Fruit fly (Drosophila melanogaster) whole organism, embryonic: ENCODE data around the gene CG7149.

Experiments used
- Ada2b ChIP-seq: fragments of 200-800 bp; sonication (Bioruptor generic); IDR thresholded peaks from 2 replicates; pipeline ENCODE4 v1.3.6; 2022; ENCODE audit warnings: missing biosample characterization, missing genetic modification characterization
- Bgb ChIP-seq: fragments of 200-800 bp; sonication (Bioruptor generic); IDR thresholded peaks from 2 replicates; pipeline ENCODE4 v1.3.6; 2022; ENCODE audit warnings: missing biosample characterization, missing genetic modification characterization; ENCODE audit not compliant: partially characterized antibody
- CG11456 ChIP-seq: fragments of 200-800 bp; sonication (Bioruptor generic); IDR thresholded peaks from 3 replicates; pipeline ENCODE4 v1.3.6; 2022; ENCODE audit warnings: missing biosample characterization, missing genetic modification characterization
- CG12391 ChIP-seq: fragments of 200-800 bp; sonication (Bioruptor generic); optimal IDR thresholded peaks from 3 replicates; lab custom pipeline; 2018; ENCODE audit warnings: missing biosample characterization, mild to moderate bottlenecking, missing genetic modification characterization, moderate library complexity
- CG13775 ChIP-seq: fragments of 200-800 bp; sonication (Bioruptor generic); optimal IDR thresholded peaks from 3 replicates; lab custom pipeline; 2017; ENCODE audit warnings: missing biosample characterization, mild to moderate bottlenecking, missing genetic modification characterization
- CG14050 ChIP-seq: fragments of 200-800 bp; sonication (Bioruptor generic); IDR thresholded peaks from 3 replicates; pipeline ENCODE4 v1.3.6; 2022; ENCODE audit warnings: missing biosample characterization, missing genetic modification characterization
- CG15073 ChIP-seq: fragments of 200-800 bp; sonication (Bioruptor generic); optimal IDR thresholded peaks from 2 replicates; lab custom pipeline; 2016; ENCODE audit warnings: missing biosample characterization, missing genetic modification characterization
- CG16863 ChIP-seq: fragments of 200-800 bp; sonication (Bioruptor generic); optimal IDR thresholded peaks from 3 replicates; lab custom pipeline; 2016; ENCODE audit warnings: missing biosample characterization, missing genetic modification characterization
- CG17912 ChIP-seq: fragments of 200-800 bp; sonication (Bioruptor generic); optimal IDR thresholded peaks from 2 replicates; lab custom pipeline; 2018; ENCODE audit warnings: missing biosample characterization, mild to moderate bottlenecking, missing genetic modification characterization
- CG18476 ChIP-seq: fragments of 200-800 bp; sonication (Bioruptor generic); optimal IDR thresholded peaks from 2 replicates; lab custom pipeline; 2016; ENCODE audit warnings: missing biosample characterization, mild to moderate bottlenecking, missing genetic modification characterization
- CG4424 ChIP-seq: fragments of 200-800 bp; sonication (Bioruptor generic); optimal IDR thresholded peaks from 3 replicates; lab custom pipeline; 2016; ENCODE audit warnings: missing biosample characterization, missing genetic modification characterization
- CG4820 ChIP-seq: fragments of 200-800 bp; sonication (Bioruptor generic); optimal IDR thresholded peaks from 3 replicates; lab custom pipeline; 2016; ENCODE audit warnings: missing biosample characterization, missing genetic modification characterization
- CG6791 ChIP-seq: fragments of 200-800 bp; sonication (Bioruptor generic); IDR thresholded peaks from 3 replicates; pipeline ENCODE4 v1.3.6; 2022; ENCODE audit warnings: missing biosample characterization, missing genetic modification characterization; ENCODE audit not compliant: partially characterized antibody
- CG8281 ChIP-seq: fragments of 200-800 bp; sonication (Bioruptor generic); optimal IDR thresholded peaks from 2 replicates; lab custom pipeline; 2018; ENCODE audit warnings: missing biosample characterization, mild to moderate bottlenecking, missing genetic modification characterization, moderate library complexity
- CG8478 ChIP-seq: fragments of >200 bp; optimal IDR thresholded peaks from 2 replicates; lab custom pipeline; 2018
- CG9609 ChIP-seq: fragments of 200-800 bp; sonication (Bioruptor generic); optimal IDR thresholded peaks from 3 replicates; lab custom pipeline; 2016; ENCODE audit warnings: missing biosample characterization, missing genetic modification characterization
- D19A ChIP-seq: fragments of 200-800 bp; optimal IDR thresholded peaks from 3 replicates; lab custom pipeline; 2019; ENCODE audit warnings: missing biosample characterization, mild to moderate bottlenecking, missing genetic modification characterization, moderate library complexity
- Deaf1 ChIP-seq: fragments of 200-800 bp; optimal IDR thresholded peaks from 3 replicates; lab custom pipeline; 2019; ENCODE audit warnings: missing biosample characterization, mild to moderate bottlenecking, missing genetic modification characterization, moderate library complexity
- Dll ChIP-seq: fragments of 200-800 bp; sonication (Bioruptor generic); IDR thresholded peaks from 4 replicates; pipeline ENCODE4 v1.3.6; 2022; ENCODE audit warnings: missing biosample characterization, missing genetic modification characterization; ENCODE audit not compliant: partially characterized antibody
- Doc2 ChIP-seq: fragments of 200-800 bp; sonication (Bioruptor generic); IDR thresholded peaks from 2 replicates; pipeline ENCODE4 v1.3.6; 2022; ENCODE audit warnings: missing biosample characterization, missing genetic modification characterization
- Dref ChIP-seq: fragments of 200-800 bp; sonication (Bioruptor generic); IDR thresholded peaks from 2 replicates; pipeline ENCODE4 v1.3.6; 2022; ENCODE audit warnings: missing biosample characterization, missing genetic modification characterization
- Eip74EF ChIP-seq, 2 experiments: fragments of 200-800 bp in 1 of 2; fragments of >200 bp in 1 of 2; sonication (Bioruptor generic) in 1 of 2; optimal IDR thresholded peaks; 2 replicates each; lab custom pipeline; 2017 to 2019; ENCODE audit warnings: missing biosample characterization in 2 of 2, missing genetic modification characterization in 2 of 2, mild to moderate bottlenecking in 1 of 2, moderate library complexity in 1 of 2
- HHEX ChIP-seq: fragments of 200-800 bp; sonication (Bioruptor generic); optimal IDR thresholded peaks from 3 replicates; lab custom pipeline; 2017; ENCODE audit warnings: missing biosample characterization, mild to moderate bottlenecking, missing genetic modification characterization, missing genetic modification reagents
- MESR4 ChIP-seq: fragments of 200-800 bp; sonication (Bioruptor generic); optimal IDR thresholded peaks from 2 replicates; lab custom pipeline; 2018; ENCODE audit warnings: missing biosample characterization, mild to moderate bottlenecking, missing genetic modification characterization, moderate library complexity
- Neu2 ChIP-seq: fragments of 200-800 bp; sonication (Bioruptor generic); optimal IDR thresholded peaks from 3 replicates; lab custom pipeline; 2016; ENCODE audit warnings: missing biosample characterization, missing genetic modification characterization, borderline replicate concordance
- Tbp ChIP-seq: fragments of >200 bp; optimal IDR thresholded peaks from 2 replicates; lab custom pipeline; 2018; ENCODE audit warnings: missing biosample characterization, missing genetic modification characterization
- bcd ChIP-seq: fragments of 200-800 bp; sonication (Bioruptor generic); optimal IDR thresholded peaks from 2 replicates; lab custom pipeline; 2017; ENCODE audit warnings: missing biosample characterization, mild to moderate bottlenecking, missing genetic modification characterization
- bsh ChIP-seq, 2 experiments: fragments of 200-800 bp; sonication (Bioruptor generic); optimal IDR thresholded peaks; 2 replicates each; lab custom pipeline; 2017 to 2018; ENCODE audit warnings: mild to moderate bottlenecking in 2 of 2, missing biosample characterization in 2 of 2, missing genetic modification characterization in 2 of 2, moderate library complexity in 1 of 2
- chn ChIP-seq: fragments of 200-800 bp; sonication (Bioruptor generic); optimal IDR thresholded peaks from 2 replicates; lab custom pipeline; 2016; ENCODE audit warnings: missing biosample characterization, missing genetic modification characterization
- da ChIP-seq: fragments of 200-800 bp; sonication (Bioruptor generic); optimal IDR thresholded peaks from 2 replicates; lab custom pipeline; 2016; ENCODE audit warnings: missing biosample characterization, missing genetic modification characterization
- gfzf ChIP-seq: fragments of 200-800 bp; sonication (Bioruptor generic); optimal IDR thresholded peaks from 2 replicates; lab custom pipeline; 2016; ENCODE audit warnings: missing biosample characterization, mild to moderate bottlenecking, missing genetic modification characterization, moderate library complexity
- inv ChIP-seq: fragments of 200-800 bp; sonication (Bioruptor generic); IDR thresholded peaks from 2 replicates; pipeline ENCODE4 v1.3.6; 2022; ENCODE audit warnings: missing biosample characterization, missing genetic modification characterization; ENCODE audit not compliant: partially characterized antibody
- kah ChIP-seq: fragments of 200-800 bp; sonication (Bioruptor generic); optimal IDR thresholded peaks from 2 replicates; lab custom pipeline; 2018; ENCODE audit warnings: missing biosample characterization, mild to moderate bottlenecking, missing genetic modification characterization
- lab ChIP-seq: fragments of 200-800 bp; sonication (Bioruptor generic); optimal IDR thresholded peaks from 3 replicates; lab custom pipeline; 2017; ENCODE audit warnings: missing biosample characterization, missing genetic modification characterization, mild to moderate bottlenecking, moderate library complexity, missing genetic modification reagents
- lola ChIP-seq, 3 experiments: fragments of >200 bp in 2 of 3; fragments of 200-800 bp in 1 of 3; sonication (Bioruptor generic) in 1 of 3; optimal IDR thresholded peaks; 2 replicates each; lab custom pipeline; 2017 to 2019; ENCODE audit warnings: missing biosample characterization in 3 of 3, missing genetic modification characterization in 3 of 3, mild to moderate bottlenecking in 1 of 3, moderate library complexity in 1 of 3
- lov ChIP-seq, 2 experiments: fragments of 200-800 bp in 1 of 2; fragments of >200 bp in 1 of 2; sonication (Bioruptor generic) in 1 of 2; IDR thresholded peaks in 1 of 2; optimal IDR thresholded peaks in 1 of 2; 2 replicates in 1 of 2; 3 replicates in 1 of 2; pipeline versions ENCODE4 v1.3.6 to Lab custom; 2017 to 2022; ENCODE audit warnings: missing biosample characterization in 1 of 2, missing genetic modification characterization in 1 of 2
- nom ChIP-seq: fragments of 200-800 bp; sonication (Bioruptor generic); optimal IDR thresholded peaks from 2 replicates; lab custom pipeline; 2017; ENCODE audit warnings: missing biosample characterization, missing genetic modification characterization, mild to moderate bottlenecking, moderate library complexity, missing genetic modification reagents
- oc ChIP-seq: fragments of 200-800 bp; sonication (Bioruptor generic); optimal IDR thresholded peaks from 2 replicates; lab custom pipeline; 2018; ENCODE audit warnings: missing biosample characterization, mild to moderate bottlenecking, missing genetic modification characterization, moderate library complexity
- org-1 ChIP-seq: fragments of 200-800 bp; sonication (Bioruptor generic); optimal IDR thresholded peaks from 2 replicates; lab custom pipeline; 2017; ENCODE audit warnings: missing biosample characterization, missing genetic modification characterization
- pfk ChIP-seq: fragments of 200-800 bp; sonication (Bioruptor generic); optimal IDR thresholded peaks from 2 replicates; lab custom pipeline; 2018; ENCODE audit warnings: missing biosample characterization, mild to moderate bottlenecking, missing genetic modification characterization, moderate library complexity
- pho ChIP-seq: fragments of 200-800 bp; sonication (Bioruptor generic); optimal IDR thresholded peaks from 2 replicates; lab custom pipeline; 2016; ENCODE audit warnings: missing biosample characterization, missing genetic modification characterization
- sens ChIP-seq: fragments of 200-800 bp; sonication (Bioruptor generic); peaks from one replicate; lab custom pipeline; 2016; ENCODE audit warnings: missing biosample characterization, missing genetic modification characterization
- slp2 ChIP-seq: fragments of 200-800 bp; sonication (Bioruptor generic); optimal IDR thresholded peaks from 2 replicates; lab custom pipeline; 2016; ENCODE audit warnings: missing biosample characterization, missing genetic modification characterization
- tin ChIP-seq: fragments of 200-800 bp; sonication (Bioruptor generic); optimal IDR thresholded peaks from 3 replicates; lab custom pipeline; 2016; ENCODE audit warnings: missing biosample characterization, missing genetic modification characterization
- wdn ChIP-seq: fragments of 200-800 bp; sonication (Bioruptor generic); IDR thresholded peaks from 2 replicates; pipeline ENCODE4 v1.3.6; 2022; ENCODE audit warnings: missing biosample characterization, missing genetic modification characterization
- zf30C ChIP-seq: fragments of 200-800 bp; sonication (Bioruptor generic); optimal IDR thresholded peaks from 3 replicates; lab custom pipeline; 2018; ENCODE audit warnings: missing biosample characterization, mild to moderate bottlenecking, missing genetic modification characterization

Gene CG7149

DNA sequence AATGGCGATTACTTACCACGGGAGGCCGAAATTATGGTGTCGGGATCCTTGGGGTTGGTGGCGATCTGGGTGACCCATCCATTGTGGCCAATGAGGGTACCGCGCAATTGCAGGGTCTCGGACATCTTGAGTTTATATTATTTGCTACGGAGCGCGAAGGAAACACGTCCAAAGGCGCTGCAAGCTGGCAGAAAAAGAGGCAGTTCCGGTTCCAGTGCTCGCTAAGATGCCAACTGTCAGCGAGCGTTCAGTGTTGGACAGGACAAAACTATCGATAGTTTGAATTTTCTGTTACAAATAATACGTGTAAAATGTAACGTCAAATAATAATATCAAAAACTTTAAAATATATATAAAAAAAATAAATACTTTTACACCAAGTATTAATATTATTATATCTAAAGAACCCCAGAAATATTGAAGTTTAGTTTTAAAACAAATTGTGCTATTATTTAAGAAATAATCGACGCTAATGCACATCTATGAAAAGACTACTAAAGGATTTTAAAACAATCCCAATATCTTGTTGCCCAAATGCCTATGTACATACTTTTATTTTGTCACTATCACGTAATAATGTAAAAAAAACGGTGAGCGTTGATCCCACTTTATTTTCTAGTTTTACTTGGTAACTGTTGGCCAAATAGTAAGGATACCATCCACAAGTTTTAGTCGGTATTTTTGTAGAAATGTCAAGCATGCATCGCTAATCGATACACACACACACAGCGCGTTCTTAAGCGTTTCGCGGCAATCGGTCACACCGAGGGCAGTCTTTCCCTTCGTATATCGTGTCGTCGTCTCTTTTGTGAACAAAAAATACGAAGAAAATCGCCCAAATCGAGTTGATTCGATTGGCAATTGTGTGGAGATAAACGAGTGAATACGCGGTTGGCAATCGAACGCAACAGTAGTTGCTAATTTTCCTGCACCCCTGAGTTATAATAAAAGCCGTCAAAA lies 37.0 kb upstream of the CG7149 start, which contains the start of the genes Rack1 and mts:
Gene Rack1, minus strand, starts transcription at position 271 of the 960 bp plus-strand sequence.
Gene mts, plus strand, starts transcription at position 606 of the 960 bp plus-strand sequence.
- TF ChIP-seq pfk (GFP tag; lab: Kevin White, UChicago), result peak; percentile 80
- TF ChIP-seq sens (GFP tag; lab: Kevin White, UChicago), result peak; percentile 93
- TF ChIP-seq CG15073 (GFP tag; lab: Kevin White, UChicago), result no peak
- TF ChIP-seq tin (GFP tag; lab: Kevin White, UChicago), result peak; percentile 73
- peak; percentile 73 for TF ChIP-seq CG14050 (GFP tag; lab: Robert Waterston, UW)
- peak; percentile 52 for TF ChIP-seq zf30C (GFP tag; lab: Kevin White, UChicago)
- peak; percentile 80 for TF ChIP-seq wdn (GFP tag; lab: Robert Waterston, UW)
- TF ChIP-seq Eip74EF (GFP tag; optimal IDR thresholded peaks at IDR 0.05; lab: Kevin White, UChicago), result peak in 1 of 2 experiments; percentile 58
- peak; percentile 38; the same call in 1 of the 2 replicates for TF ChIP-seq Ada2b (GFP tag; lab: Robert Waterston, UW)
- peak; percentile 64 for TF ChIP-seq CG4820
- TF ChIP-seq CG17912 (GFP tag; lab: Kevin White, UChicago), result peak; percentile 87
- peak; percentile 71 for TF ChIP-seq chn (GFP tag; lab: Kevin White, UChicago)
- peak; percentile 96 for TF ChIP-seq lab (GFP tag; lab: Kevin White, UChicago)
- peak; percentile 83 for TF ChIP-seq kah
- peak; percentile 62; the same call in 1 of the 2 replicates for TF ChIP-seq Bgb (GFP tag; lab: Robert Waterston, UW)
- peak; percentile 30; the same call in 1 of the 2 replicates for TF ChIP-seq inv (GFP tag; lab: Robert Waterston, UW)
- TF ChIP-seq lola (GFP tag; optimal IDR thresholded peaks at IDR 0.05; lab: Kevin White, UChicago), result peak in 1 of 3 experiments; percentile 21
- TF ChIP-seq Doc2 (GFP tag; lab: Robert Waterston, UW), result no peak
- TF ChIP-seq CG8478 (lab: Kevin White, UChicago), result no peak
- TF ChIP-seq CG6791, result peak; percentile 71
- peak; percentile 92 for TF ChIP-seq CG11456 (GFP tag; lab: Robert Waterston, UW)
- TF ChIP-seq HHEX (GFP tag; lab: Kevin White, UChicago), result peak; percentile 95
- no peak for TF ChIP-seq Deaf1
- TF ChIP-seq Tbp (GFP tag; lab: Kevin White, UChicago), result no peak
- no peak for TF ChIP-seq oc
- TF ChIP-seq CG9609, result peak; percentile 65
- TF ChIP-seq D19A (tag; lab: Kevin White, UChicago), result peak; percentile 8
- peak; percentile 90 for TF ChIP-seq bcd (GFP tag; lab: Kevin White, UChicago)
- no peak for TF ChIP-seq Neu2
- TF ChIP-seq da (GFP tag; lab: Kevin White, UChicago), result no peak
- TF ChIP-seq slp2 (GFP tag; lab: Kevin White, UChicago), result peak; percentile 28
- peak; percentile 70 for TF ChIP-seq Dref
- TF ChIP-seq CG12391 (tag; lab: Kevin White, UChicago), result peak; percentile 84
- TF ChIP-seq Dll (GFP tag; lab: Robert Waterston, UW), result peak; percentile 58; the same call in 2 of the 4 replicates
- peak; percentile 87 for TF ChIP-seq CG4424 (GFP tag; lab: Kevin White, UChicago)
- TF ChIP-seq CG18476, result peak; percentile 44
- peak; percentile 73 for TF ChIP-seq org-1 (GFP tag; lab: Kevin White, UChicago)
- peak; percentile 99 for TF ChIP-seq MESR4 (GFP tag; lab: Kevin White, UChicago)
- no peak for TF ChIP-seq lov (optimal IDR thresholded peaks at IDR 0.05; lab: Kevin White, UChicago)
- peak; percentile 92 for TF ChIP-seq lov (GFP tag; IDR thresholded peaks at IDR 0.05; lab: Robert Waterston, UW)
- peak; percentile 89 for TF ChIP-seq nom (GFP tag; lab: Kevin White, UChicago)
- TF ChIP-seq CG8281 (tag; lab: Kevin White, UChicago), result peak; percentile 49
- peak; percentile 89 for TF ChIP-seq CG13775 (GFP tag; lab: Kevin White, UChicago)
- peak; percentile 71 for TF ChIP-seq pho (GFP tag; lab: Kevin White, UChicago)
- peak; percentile 92 for TF ChIP-seq gfzf
- TF ChIP-seq CG16863 (GFP tag; lab: Kevin White, UChicago), result peak; percentile 67
- peak; percentile 44 to 68 for TF ChIP-seq bsh (GFP tag; optimal IDR thresholded peaks at IDR 0.05; lab: Kevin White, UChicago)
